Fruit fly (Drosophila melanogaster) whole organism, embryonic: ENCODE measurements around the gene RpL36.

Experiments used
- Abd-B ChIP-seq: fragments of 200-800 bp; sonication (Bioruptor generic); optimal IDR thresholded peaks from 2 replicates; lab custom pipeline; 2018; ENCODE audit warnings: missing biosample characterization, mild to moderate bottlenecking, missing genetic modification characterization, moderate library complexity
- Asciz ChIP-seq: fragments of 200-800 bp; sonication (Bioruptor generic); optimal IDR thresholded peaks from 2 replicates; lab custom pipeline; 2017; ENCODE audit warnings: missing biosample characterization, mild to moderate bottlenecking, missing genetic modification characterization, missing genetic modification reagents
- Awh ChIP-seq: fragments of 200-800 bp; sonication (Bioruptor generic); IDR thresholded peaks from 2 replicates; pipeline ENCODE4, ENCODE4 v1.3.6; 2022; ENCODE audit warnings: missing biosample characterization, missing genetic modification characterization
- B-H2 ChIP-seq: fragments of 200-800 bp; sonication (Bioruptor generic); optimal IDR thresholded peaks from 2 replicates; lab custom pipeline; 2018; ENCODE audit warnings: missing biosample characterization, mild to moderate bottlenecking, missing genetic modification characterization
- Bgb ChIP-seq: fragments of 200-800 bp; sonication (Bioruptor generic); IDR thresholded peaks from 2 replicates; pipeline ENCODE4 v1.3.6; 2022; ENCODE audit warnings: missing biosample characterization, missing genetic modification characterization; ENCODE audit not compliant: partially characterized antibody
- BtbVII ChIP-seq: fragments of 200-800 bp; sonication (Bioruptor generic); optimal IDR thresholded peaks from 3 replicates; lab custom pipeline; 2017; ENCODE audit warnings: missing biosample characterization, mild to moderate bottlenecking, missing genetic modification characterization
- CG10979 ChIP-seq: fragments of 200-800 bp; sonication (Bioruptor generic); optimal IDR thresholded peaks from 2 replicates; lab custom pipeline; 2018; ENCODE audit warnings: missing biosample characterization, mild to moderate bottlenecking, missing genetic modification characterization, moderate library complexity
- CG11723 ChIP-seq: fragments of 200-800 bp; sonication (Bioruptor generic); optimal IDR thresholded peaks from 2 replicates; lab custom pipeline; 2017; ENCODE audit warnings: missing biosample characterization, mild to moderate bottlenecking, missing genetic modification characterization
- CG1233 ChIP-seq: fragments of 200-800 bp; sonication (Bioruptor generic); optimal IDR thresholded peaks from 4 replicates; lab custom pipeline; 2018; ENCODE audit warnings: missing biosample characterization, mild to moderate bottlenecking, missing genetic modification characterization
- CG13775 ChIP-seq: fragments of 200-800 bp; sonication (Bioruptor generic); optimal IDR thresholded peaks from 3 replicates; lab custom pipeline; 2017; ENCODE audit warnings: missing biosample characterization, mild to moderate bottlenecking, missing genetic modification characterization
- CG14050 ChIP-seq: fragments of 200-800 bp; sonication (Bioruptor generic); IDR thresholded peaks from 3 replicates; pipeline ENCODE4 v1.3.6; 2022; ENCODE audit warnings: missing biosample characterization, missing genetic modification characterization
- CG15073 ChIP-seq: fragments of 200-800 bp; sonication (Bioruptor generic); optimal IDR thresholded peaks from 2 replicates; lab custom pipeline; 2016; ENCODE audit warnings: missing biosample characterization, missing genetic modification characterization
- CG15696 ChIP-seq: fragments of 200-800 bp; sonication (Bioruptor generic); optimal IDR thresholded peaks from 2 replicates; lab custom pipeline; 2019; ENCODE audit warnings: missing biosample characterization, mild to moderate bottlenecking, missing genetic modification characterization, moderate library complexity
- CG17186 ChIP-seq: fragments of 200-800 bp; sonication (Bioruptor generic); optimal IDR thresholded peaks from 3 replicates; lab custom pipeline; 2017; ENCODE audit warnings: missing biosample characterization, missing genetic modification reagents, missing genetic modification characterization
- CG18619 ChIP-seq: fragments of 200-800 bp; sonication (Bioruptor generic); optimal IDR thresholded peaks from 3 replicates; lab custom pipeline; 2017; ENCODE audit warnings: missing biosample characterization, mild to moderate bottlenecking, missing genetic modification characterization
- CG2199 ChIP-seq: fragments of 200-800 bp; sonication (Bioruptor generic); IDR thresholded peaks from 3 replicates; pipeline ENCODE4 v1.3.6; 2022; ENCODE audit warnings: missing biosample characterization, missing genetic modification characterization
- CG30403 ChIP-seq: fragments of 200-800 bp; sonication (Bioruptor generic); optimal IDR thresholded peaks from 3 replicates; lab custom pipeline; 2016; ENCODE audit warnings: missing biosample characterization, missing genetic modification characterization
- CG3281 ChIP-seq: fragments of 200-800 bp; sonication (Bioruptor generic); optimal IDR thresholded peaks from 3 replicates; lab custom pipeline; 2017; ENCODE audit warnings: missing biosample characterization, mild to moderate bottlenecking, missing genetic modification characterization
- CG4707 ChIP-seq: fragments of 200-800 bp; sonication (Bioruptor generic); optimal IDR thresholded peaks from 2 replicates; lab custom pipeline; 2018; ENCODE audit warnings: missing biosample characterization, mild to moderate bottlenecking, missing genetic modification characterization, moderate library complexity
- CG7271 ChIP-seq: fragments of 200-800 bp; sonication (Bioruptor generic); optimal IDR thresholded peaks from 2 replicates; lab custom pipeline; 2018; ENCODE audit warnings: missing biosample characterization, mild to moderate bottlenecking, missing genetic modification characterization, moderate library complexity
- CG7928 ChIP-seq: fragments of 200-800 bp; sonication (Bioruptor generic); optimal IDR thresholded peaks from 2 replicates; lab custom pipeline; 2017; ENCODE audit warnings: missing biosample characterization, mild to moderate bottlenecking, missing genetic modification characterization
- CG7963 ChIP-seq: fragments of 200-800 bp; sonication (Bioruptor generic); IDR thresholded peaks from 3 replicates; pipeline ENCODE4 v1.3.6; 2022; ENCODE audit warnings: missing biosample characterization, missing genetic modification characterization; ENCODE audit not compliant: partially characterized antibody
- Dad ChIP-seq: fragments of 200-800 bp; sonication (Bioruptor generic); optimal IDR thresholded peaks from 3 replicates; lab custom pipeline; 2016; ENCODE audit warnings: missing biosample characterization, missing genetic modification characterization
- Ets65A ChIP-seq: fragments of 200-800 bp; sonication (Bioruptor generic); peaks from one replicate; lab custom pipeline; 2016; ENCODE audit warnings: missing biosample characterization, missing genetic modification characterization
- H2.0 ChIP-seq: fragments of 200-800 bp; sonication (Bioruptor generic); IDR thresholded peaks from 2 replicates; pipeline ENCODE4 v1.3.6; 2022; ENCODE audit warnings: missing biosample characterization, missing genetic modification characterization
- HLH4C ChIP-seq: fragments of 200-800 bp; sonication (Bioruptor generic); IDR thresholded peaks from 3 replicates; pipeline ENCODE4 v1.3.6; 2022; ENCODE audit warnings: missing biosample characterization, missing genetic modification characterization; ENCODE audit not compliant: partially characterized antibody
- Hey ChIP-seq: fragments of 200-800 bp; sonication (Bioruptor generic); optimal IDR thresholded peaks from 3 replicates; lab custom pipeline; 2018; ENCODE audit warnings: missing biosample characterization, mild to moderate bottlenecking, missing genetic modification characterization
- Hr78 ChIP-seq, 2 experiments: fragments of 200-800 bp in 1 of 2; fragments of >200 bp in 1 of 2; sonication (Bioruptor generic) in 1 of 2; optimal IDR thresholded peaks; 2 replicates each; lab custom pipeline; 2017 to 2019; ENCODE audit warnings: missing biosample characterization in 2 of 2, missing genetic modification characterization in 2 of 2, mild to moderate bottlenecking in 1 of 2, moderate library complexity in 1 of 2
- Trl ChIP-seq, 3 experiments: fragments of >200 bp in 2 of 3; fragments of 200-800 bp in 1 of 3; sonication (Bioruptor generic) in 1 of 3; optimal IDR thresholded peaks; 2 replicates in 1 of 3; 3 replicates in 2 of 3; lab custom pipeline; 2016 to 2017; ENCODE audit warnings: missing biosample characterization in 1 of 3, missing genetic modification characterization in 1 of 3
- ash1 ChIP-seq: fragments of 200-800 bp; sonication (Bioruptor generic); optimal IDR thresholded peaks from 2 replicates; lab custom pipeline; 2018; ENCODE audit warnings: missing biosample characterization, mild to moderate bottlenecking, missing genetic modification characterization
- cas ChIP-seq: fragments of 200-800 bp; sonication (Bioruptor generic); IDR thresholded peaks from 2 replicates; pipeline ENCODE4 v1.3.6; 2022; ENCODE audit warnings: missing biosample characterization, missing genetic modification characterization
- cato ChIP-seq: fragments of 200-800 bp; sonication (Bioruptor generic); optimal IDR thresholded peaks from 2 replicates; lab custom pipeline; 2016; ENCODE audit warnings: missing biosample characterization, missing genetic modification characterization, borderline replicate concordance
- caup ChIP-seq: fragments of 200-800 bp; sonication (Bioruptor generic); optimal IDR thresholded peaks from 3 replicates; lab custom pipeline; 2017; ENCODE audit warnings: missing biosample characterization, mild to moderate bottlenecking, missing genetic modification characterization, moderate library complexity; ENCODE audit not compliant: severe bottlenecking
- chinmo ChIP-seq: fragments of 200-800 bp; sonication (Bioruptor generic); IDR thresholded peaks from 4 replicates; pipeline ENCODE4 v1.3.6; 2022; ENCODE audit warnings: missing biosample characterization, missing genetic modification characterization; ENCODE audit not compliant: partially characterized antibody
- chm ChIP-seq: fragments of 200-800 bp; sonication (Bioruptor generic); IDR thresholded peaks from 2 replicates; pipeline ENCODE4 v1.3.6; 2022; ENCODE audit warnings: missing biosample characterization, missing genetic modification characterization
- crp ChIP-seq, 2 experiments: fragments of 200-800 bp; sonication (Bioruptor generic); optimal IDR thresholded peaks; 2 replicates in 1 of 2; 3 replicates in 1 of 2; lab custom pipeline; 2017; ENCODE audit warnings: missing biosample characterization in 2 of 2, missing genetic modification characterization in 2 of 2, mild to moderate bottlenecking in 1 of 2, moderate library complexity in 1 of 2
- disco-r ChIP-seq: fragments of 200-800 bp; sonication (Bioruptor generic); optimal IDR thresholded peaks from 2 replicates; lab custom pipeline; 2016; ENCODE audit warnings: missing biosample characterization, missing genetic modification characterization
- gem ChIP-seq: fragments of 200-800 bp; sonication (Bioruptor generic); optimal IDR thresholded peaks from 2 replicates; lab custom pipeline; 2019; ENCODE audit warnings: missing biosample characterization, mild to moderate bottlenecking, missing genetic modification characterization, moderate library complexity
- h ChIP-seq: fragments of >200 bp; optimal IDR thresholded peaks from 2 replicates; lab custom pipeline; 2017
- ham ChIP-seq: fragments of 200-800 bp; sonication (Bioruptor generic); IDR thresholded peaks from 2 replicates; pipeline ENCODE4 v1.3.6; 2022; ENCODE audit warnings: missing biosample characterization, missing genetic modification characterization
- maf-S ChIP-seq: fragments of 200-800 bp; sonication (Bioruptor generic); optimal IDR thresholded peaks from 2 replicates; lab custom pipeline; 2016; ENCODE audit warnings: missing biosample characterization, missing genetic modification characterization
- mld ChIP-seq: fragments of 200-800 bp; sonication (Bioruptor generic); IDR thresholded peaks from 3 replicates; pipeline ENCODE4 v1.3.6; 2022; ENCODE audit warnings: missing biosample characterization, missing genetic modification characterization; ENCODE audit not compliant: partially characterized antibody
- prd ChIP-seq, 3 experiments: fragments of >200 bp in 2 of 3; fragments of 200-800 bp in 1 of 3; sonication (Bioruptor generic) in 1 of 3; optimal IDR thresholded peaks in 2 of 3; IDR thresholded peaks in 1 of 3; 2 replicates in 2 of 3; 3 replicates in 1 of 3; pipeline versions ENCODE4 v1.3.6 to Lab custom; 2017 to 2022; ENCODE audit warnings: missing biosample characterization in 1 of 3, missing genetic modification characterization in 1 of 3
- scrt ChIP-seq: fragments of 200-800 bp; sonication (Bioruptor generic); optimal IDR thresholded peaks from 2 replicates; lab custom pipeline; 2018; ENCODE audit warnings: missing biosample characterization, mild to moderate bottlenecking, missing genetic modification characterization, moderate library complexity
- slou ChIP-seq: fragments of 200-800 bp; sonication (Bioruptor generic); optimal IDR thresholded peaks from 3 replicates; lab custom pipeline; 2016; ENCODE audit warnings: missing biosample characterization, missing genetic modification characterization
- trh ChIP-seq: fragments of 200-800 bp; sonication (Bioruptor generic); optimal IDR thresholded peaks from 2 replicates; lab custom pipeline; 2016; ENCODE audit warnings: missing biosample characterization, missing genetic modification characterization
- unpg ChIP-seq: fragments of 200-800 bp; sonication (Bioruptor generic); optimal IDR thresholded peaks from 3 replicates; lab custom pipeline; 2018; ENCODE audit warnings: missing biosample characterization, mild to moderate bottlenecking, missing genetic modification characterization, moderate library complexity
- yki ChIP-seq: fragments of >200 bp; optimal IDR thresholded peaks from 3 replicates; lab custom pipeline; 2018

Gene RpL36

DNA sequence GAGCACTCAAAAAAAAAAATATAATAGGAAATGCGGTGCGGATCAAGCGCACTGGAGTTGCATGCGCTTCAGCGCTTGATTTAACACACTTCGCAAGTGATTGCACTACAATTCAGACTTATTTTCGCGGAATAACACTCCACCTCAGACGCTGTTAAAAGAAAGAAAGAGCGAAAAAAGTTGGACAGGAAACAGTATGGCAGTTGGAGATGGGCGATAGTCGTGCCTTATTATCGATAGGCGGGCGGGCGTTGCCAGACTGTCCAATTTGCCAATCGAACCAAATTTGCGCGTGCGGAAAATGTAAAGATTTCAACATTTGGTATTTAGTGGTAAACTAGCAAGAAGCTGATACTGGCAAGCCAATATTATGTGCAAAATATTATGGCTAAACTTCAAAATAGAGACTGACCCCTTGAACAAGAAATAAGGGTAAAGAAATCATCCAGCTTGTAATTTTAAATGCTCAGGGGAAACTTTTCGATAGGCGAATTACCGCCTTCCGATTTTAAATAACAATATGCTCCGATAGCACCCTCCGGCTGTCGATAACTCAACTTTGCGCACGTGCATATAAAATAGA is at the start of gene RpL36, which contains the start of gene Mybbp1A (continued):
- TF ChIP-seq Abd-B (GFP tag; lab: Kevin White, UChicago) (no peak), Hey (tag; lab: Kevin White, UChicago) (no peak), CG13775 (GFP tag; lab: Kevin White, UChicago) (peak; percentile 82), H2.0 (GFP tag; lab: Robert Waterston, UW) (peak; percentile 66), ash1 (peak; percentile 50), B-H2 (GFP tag; lab: Kevin White, UChicago) (peak; percentile 80), gem (tag; lab: Kevin White, UChicago) (no peak), HLH4C (GFP tag; lab: Robert Waterston, UW) (peak; percentile 92), Ets65A (peak; percentile 98), h (lab: Kevin White, UChicago) (no peak), prd (optimal IDR thresholded peaks at IDR 0.05; lab: Kevin White, UChicago) (no peak), prd (GFP tag; IDR thresholded peaks at IDR 0.05; lab: Robert Waterston, UW) (peak; percentile 60), caup (GFP tag; lab: Kevin White, UChicago) (peak; percentile 90), chm (GFP tag; lab: Robert Waterston, UW) (peak; percentile 61; the same call in 1 of the 2 replicates), unpg (GFP tag; lab: Kevin White, UChicago) (peak; percentile 66), Asciz (no peak), scrt (GFP tag; lab: Kevin White, UChicago) (peak; percentile 62), cato (peak; percentile 39), chinmo (GFP tag; lab: Robert Waterston, UW) (peak; percentile 80; the same call in 2 of the 4 replicates), CG7963 (GFP tag; lab: Robert Waterston, UW) (peak; percentile 75), Bgb (peak; percentile 87), Dad (GFP tag; lab: Kevin White, UChicago) (peak; percentile 56), CG15073 (GFP tag; lab: Kevin White, UChicago) (no peak), BtbVII (peak; percentile 73), disco-r (GFP tag; lab: Kevin White, UChicago) (peak; percentile 64), mld (GFP tag; lab: Robert Waterston, UW) (peak; percentile 64; the same call in 2 of the 3 replicates), Hr78 (GFP tag; optimal IDR thresholded peaks at IDR 0.05; lab: Kevin White, UChicago) (no peak), CG7271 (tag; lab: Kevin White, UChicago) (peak; percentile 68), yki (lab: Kevin White, UChicago) (no peak), CG11723 (peak; percentile 74), ham (GFP tag; lab: Robert Waterston, UW) (no peak), slou (peak; percentile 66), CG3281 (GFP tag; lab: Kevin White, UChicago) (peak; percentile 80), Awh (GFP tag; lab: Robert Waterston, UW) (peak; percentile 15; the same call in 1 of the 2 replicates), CG18619 (peak; percentile 85), CG15696 (tag; lab: Kevin White, UChicago) (no peak), trh (peak; percentile 50), CG1233 (GFP tag; lab: Kevin White, UChicago) (peak; percentile 67), crp (GFP tag; optimal IDR thresholded peaks at IDR 0.05; lab: Kevin White, UChicago) (peak in 1 of 2 experiments; percentile 56), CG4707 (GFP tag; lab: Kevin White, UChicago) (peak; percentile 46), CG14050 (GFP tag; lab: Robert Waterston, UW) (peak; percentile 32; the same call in 2 of the 3 replicates), maf-S (GFP tag; lab: Kevin White, UChicago) (peak; percentile 82), CG10979 (tag; lab: Kevin White, UChicago) (peak; percentile 51), cas (GFP tag; lab: Robert Waterston, UW) (no peak), CG17186 (GFP tag; lab: Kevin White, UChicago) (peak; percentile 95), CG30403 (GFP tag; lab: Kevin White, UChicago) (peak; percentile 72), CG7928 (GFP tag; lab: Kevin White, UChicago) (peak; percentile 59), CG2199 (0 out of 3 replicates have a peak, but pooled peaks have one; percentile 17), Trl (optimal IDR thresholded peaks at IDR 0.05; lab: Kevin White, UChicago) (no peak), Trl (GFP tag; optimal IDR thresholded peaks at IDR 0.05; lab: Kevin White, UChicago) (peak; percentile 80)
